Worm (Caenorhabditis elegans): ENCODE measurements around the gene F13H10.6.

DNA sequence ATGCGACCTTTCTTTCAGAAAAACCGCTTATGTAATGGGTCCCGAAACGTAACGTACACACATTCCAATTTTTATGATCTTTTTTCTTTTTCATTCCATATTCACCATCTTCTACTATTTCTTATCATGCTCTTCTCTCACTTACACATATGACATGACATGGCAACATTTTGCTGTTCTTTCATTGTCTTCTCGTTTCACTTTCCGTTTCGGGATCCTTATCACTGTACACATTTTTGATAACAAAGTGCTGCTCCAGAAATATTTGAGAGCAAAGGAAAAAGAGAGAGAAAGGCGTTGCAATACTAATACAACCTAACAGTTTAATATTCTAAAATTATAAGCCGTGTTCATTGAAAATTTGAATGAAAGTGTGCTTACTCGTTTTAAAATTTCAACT, 38.8 kb upstream of the F13H10.6 start:
- TF ChIP-seq madf-8 (GFP tag; conservative IDR thresholded peaks at IDR 0.05) (no peak), nfya-1 (tag; optimal IDR thresholded peaks at IDR 0.05; ENCODE audit: borderline replicate concordance, insufficient read depth) (no peak), ztf-26 (tag; optimal IDR thresholded peaks at IDR 0.05) (no peak), ceh-91 (GFP tag; IDR thresholded peaks at IDR 0.05) (no peak), rec-8 (tag; optimal IDR thresholded peaks at IDR 0.05) (no peak), B0035.1 (tag; optimal IDR thresholded peaks at IDR 0.05) (no peak), ama-1 (optimal IDR thresholded peaks at IDR 0.05) (no peak), ama-1 (GFP tag; optimal IDR thresholded peaks at IDR 0.05) (no peak)

All from whole organism, young adult.